Worm (Caenorhabditis elegans): ENCODE results near the gene F57B9.8.

F57B9.8 gene

DNA sequence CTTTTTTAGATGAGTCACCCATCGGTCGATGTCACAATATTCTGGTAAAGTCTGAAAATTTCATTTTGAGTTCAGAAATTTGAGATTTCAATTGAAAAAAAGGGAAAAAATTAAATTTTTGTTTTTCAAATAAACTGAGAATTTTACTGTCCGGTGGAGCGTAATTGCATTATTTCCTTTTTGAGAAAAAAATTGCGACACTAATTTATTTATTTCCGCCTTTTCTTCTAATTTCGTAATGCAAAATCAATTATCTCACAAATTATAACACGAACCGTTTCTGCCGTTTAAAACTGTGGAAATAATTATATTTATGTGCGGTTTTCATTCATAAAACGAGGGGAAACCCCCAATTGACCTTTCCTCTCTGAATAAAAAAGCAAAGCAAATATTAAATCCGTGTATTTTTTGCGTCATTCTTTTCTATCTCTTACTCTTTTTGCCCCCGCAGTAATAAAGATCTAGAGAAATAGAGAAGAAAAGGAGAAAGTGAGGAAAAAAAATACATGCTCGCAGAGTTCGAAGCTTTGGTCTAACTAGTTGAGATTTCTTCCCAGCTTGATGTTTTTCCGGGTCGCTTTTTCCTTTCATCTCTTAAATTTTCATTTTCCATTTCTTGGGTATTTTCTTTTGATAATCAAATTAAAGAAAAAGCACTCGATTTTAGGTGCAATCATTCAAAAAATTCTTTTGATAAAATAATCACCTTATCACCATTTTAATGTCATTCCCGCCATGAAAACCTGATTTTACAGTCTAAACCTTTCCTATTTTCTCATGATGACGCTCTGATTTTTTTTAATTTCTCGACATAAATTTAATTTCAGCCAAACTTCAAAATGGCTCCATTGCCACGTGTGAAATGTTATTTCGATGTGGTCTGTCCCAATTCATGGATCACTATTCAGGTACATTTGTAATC, 31.8 kb downstream of the F57B9.8 start, which contains the start of the genes brc-2 and T07E3.3:
TSS of gene brc-2 (minus strand) at position 51 of the 922 bp plus-strand sequence.
TSS of gene T07E3.3 (plus strand) at position 822 of the 922 bp plus-strand sequence.
- TF ChIP-seq unc-42 (tag; optimal IDR thresholded peaks at IDR 0.05) (peak; percentile 63), ceh-9 (tag; optimal IDR thresholded peaks at IDR 0.05) (no peak), sox-4 (tag; optimal IDR thresholded peaks at IDR 0.05) (no peak)

DNA sequence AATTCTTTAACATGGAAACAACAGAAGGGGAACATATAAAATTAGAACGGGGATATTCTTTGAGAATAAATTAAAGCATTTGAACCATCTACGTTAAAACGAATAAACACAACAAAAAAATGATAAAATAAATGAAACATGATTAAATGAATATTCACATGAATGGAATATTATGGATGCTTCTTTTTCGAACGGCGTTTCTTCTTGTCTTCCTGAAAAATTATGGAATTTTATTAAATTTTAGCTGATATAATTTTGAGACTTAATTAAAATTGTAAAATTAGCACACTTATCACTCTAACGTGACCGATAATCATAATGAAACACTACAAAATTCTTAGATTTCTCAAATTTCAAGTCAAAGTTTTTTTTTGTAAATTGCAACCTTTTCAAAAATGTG, 34.5 kb downstream of the F57B9.8 start:
- TF ChIP-seq ztf-16 (tag; optimal IDR thresholded peaks at IDR 0.05) (no peak), lim-6 (tag; optimal IDR thresholded peaks at IDR 0.05) (no peak), ceh-34 (tag; optimal IDR thresholded peaks at IDR 0.05) (no peak), pag-3 (tag; optimal IDR thresholded peaks at IDR 0.05; ENCODE audit: borderline replicate concordance) (no peak), pat-9 (tag; optimal IDR thresholded peaks at IDR 0.05) (no peak), fax-1 (tag; optimal IDR thresholded peaks at IDR 0.05) (no peak), pqm-1 (tag; optimal IDR thresholded peaks at IDR 0.05) (no peak), ceh-9 (tag; optimal IDR thresholded peaks at IDR 0.05) (no peak), hlh-13 (GFP tag; optimal IDR thresholded peaks at IDR 0.05) (no peak), K09A11.1 (tag; optimal IDR thresholded peaks at IDR 0.05; ENCODE audit: insufficient read depth) (no peak), ceh-48 (tag; optimal IDR thresholded peaks at IDR 0.05) (no peak), ceh-18 (tag; optimal IDR thresholded peaks at IDR 0.05) (no peak), tbx-7 (tag; optimal IDR thresholded peaks at IDR 0.05) (no peak), tbx-2 (tag; optimal IDR thresholded peaks at IDR 0.05) (no peak), ceh-6 (GFP tag; optimal IDR thresholded peaks at IDR 0.05) (no peak), che-1 (tag; optimal IDR thresholded peaks at IDR 0.05) (no peak), ceh-19 (GFP tag; optimal IDR thresholded peaks at IDR 0.05) (no peak), pros-1 (tag; optimal IDR thresholded peaks at IDR 0.05) (no peak)

DNA sequence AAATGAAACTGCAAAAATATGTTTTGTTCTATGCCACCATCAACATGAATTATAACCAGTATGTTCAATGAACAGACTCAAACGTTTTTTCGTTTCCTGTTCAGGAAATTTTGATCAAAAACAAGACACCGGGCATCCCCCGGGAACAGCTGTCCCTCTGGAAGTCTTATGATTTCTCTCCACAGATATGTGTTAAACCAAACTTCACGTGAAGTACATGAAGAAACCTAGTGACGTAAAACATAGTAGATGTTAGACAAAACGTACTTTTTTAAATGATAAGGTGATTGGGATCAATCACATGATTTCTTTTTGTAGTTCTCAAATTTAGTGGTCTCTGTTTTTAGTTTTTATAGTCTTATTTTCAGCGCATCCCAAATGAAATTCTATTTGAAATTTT, 36.6 kb downstream of the F57B9.8 start:
- TF ChIP-seq ceh-22 (tag; optimal IDR thresholded peaks at IDR 0.05), result no peak
- no peak for TF ChIP-seq elt-2 (tag; optimal IDR thresholded peaks at IDR 0.05)
- TF ChIP-seq hlh-13 (GFP tag; optimal IDR thresholded peaks at IDR 0.05), result no peak
- TF ChIP-seq nhr-11 (tag; optimal IDR thresholded peaks at IDR 0.05), result no peak
- no peak for TF ChIP-seq unc-3 (GFP tag; conservative IDR thresholded peaks at IDR 0.05)
- TF ChIP-seq unc-3 (tag; optimal IDR thresholded peaks at IDR 0.05), result no peak
- TF ChIP-seq madf-2 (tag; optimal IDR thresholded peaks at IDR 0.05), result no peak
- TF ChIP-seq ceh-31 (tag; optimal IDR thresholded peaks at IDR 0.05), result no peak
- TF ChIP-seq pha-2 (tag; optimal IDR thresholded peaks at IDR 0.05), result no peak
- no peak for TF ChIP-seq pax-1 (tag; optimal IDR thresholded peaks at IDR 0.05)
- no peak for TF ChIP-seq fax-1 (tag; optimal IDR thresholded peaks at IDR 0.05)
- TF ChIP-seq pros-1 (tag; optimal IDR thresholded peaks at IDR 0.05), result no peak
- TF ChIP-seq pha-4 (tag; optimal IDR thresholded peaks at IDR 0.05), result no peak
- TF ChIP-seq ceh-45 (GFP tag; IDR thresholded peaks at IDR 0.05), result no peak
- TF ChIP-seq rnt-1 (tag; optimal IDR thresholded peaks at IDR 0.05), result no peak
- TF ChIP-seq ceh-9 (tag; optimal IDR thresholded peaks at IDR 0.05), result no peak
- TF ChIP-seq sdc-2 (tag; optimal IDR thresholded peaks at IDR 0.05), result no peak
- no peak for TF ChIP-seq hlh-30 (tag; optimal IDR thresholded peaks at IDR 0.05; ENCODE audit: insufficient read depth)
- no peak for TF ChIP-seq T23F11.4 (GFP tag; optimal IDR thresholded peaks at IDR 0.05)
- TF ChIP-seq C38D4.7 (GFP tag; optimal IDR thresholded peaks at IDR 0.05), result no peak
- no peak for TF ChIP-seq ahr-1 (tag; optimal IDR thresholded peaks at IDR 0.05)
